Worm (Caenorhabditis elegans): Measurements from ENCODE around the gene csa-1.

DNA sequence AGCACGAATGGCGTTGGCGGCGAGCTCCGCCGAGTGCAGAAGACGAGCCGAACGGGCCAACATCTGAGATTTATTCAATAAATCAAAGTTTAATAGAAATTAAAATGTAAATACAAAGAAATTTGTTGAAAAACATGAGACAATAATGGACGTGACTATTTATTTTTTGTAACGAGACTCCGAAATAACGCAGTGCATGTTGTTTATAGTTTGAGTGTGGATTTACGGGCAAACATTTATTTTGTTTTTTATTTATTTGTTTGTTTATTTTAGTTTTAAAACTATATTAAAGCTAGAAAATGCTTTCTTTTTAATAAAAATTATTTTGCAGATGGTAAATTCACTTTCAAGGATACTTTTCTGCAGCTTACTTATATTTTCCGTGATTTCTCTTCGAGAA, 33.1 kb upstream of the csa-1 start, which contains the start of the genes sdhb-1 and cup-15:
- TF ChIP-seq ama-1 (optimal IDR thresholded peaks at IDR 0.05) (no peak), ceh-36 (tag; optimal IDR thresholded peaks at IDR 0.05) (no peak), F13C5.2 (tag; optimal IDR thresholded peaks at IDR 0.05) (no peak), ceh-13 (GFP tag; optimal IDR thresholded peaks at IDR 0.05) (no peak), scrt-1 (GFP tag; IDR thresholded peaks at IDR 0.05) (no peak), flt-1 (GFP tag; IDR thresholded peaks at IDR 0.05) (no peak), tbx-11 (GFP tag; IDR thresholded peaks at IDR 0.05) (no peak), hmg-4 (GFP tag; optimal IDR thresholded peaks at IDR 0.05) (no peak), tra-4 (tag; optimal IDR thresholded peaks at IDR 0.05) (no peak), tbx-37 (GFP tag; conservative IDR thresholded peaks at IDR 0.05) (no peak), sea-1 (GFP tag; conservative IDR thresholded peaks at IDR 0.05) (no peak)

Data from whole organism, early embryonic.